Fruit fly (Drosophila melanogaster): ENCODE data around the gene CG42266.
A peak's percentile ranks its signal among the peaks of the same experiment; 100 is the strongest.

- TF ChIP-seq GATAe (GFP tag; conservative IDR thresholded peaks at IDR 0.05) (peak; percentile 66), nom (GFP tag; optimal IDR thresholded peaks at IDR 0.05) (no peak), pnt (GFP tag; optimal IDR thresholded peaks at IDR 0.05) (no peak), CG9437 (GFP tag; optimal IDR thresholded peaks at IDR 0.05) (no peak), CG10543 (GFP tag; optimal IDR thresholded peaks at IDR 0.05) (peak; percentile 51), CG2889 (GFP tag; IDR thresholded peaks at IDR 0.05) (no peak), sima (GFP tag; optimal IDR thresholded peaks at IDR 0.05) (no peak), jing (GFP tag; optimal IDR thresholded peaks at IDR 0.05) (no peak), CG33557 (GFP tag; optimal IDR thresholded peaks at IDR 0.05) (no peak), mirr (GFP tag; optimal IDR thresholded peaks at IDR 0.05) (peak; percentile 90), zfh1 (GFP tag; IDR thresholded peaks at IDR 0.05) (no peak), yki (optimal IDR thresholded peaks at IDR 0.05) (no peak), ap (GFP tag; IDR thresholded peaks at IDR 0.05) (no peak), CG17568 (GFP tag; optimal IDR thresholded peaks at IDR 0.05) (no peak)
Observed at dm6 chr2L:16319743-16320142, 20.4 kb downstream of the CG42266 start.

Data from whole organism, embryonic.